Fruit fly (Drosophila melanogaster) whole organism, embryonic: ENCODE data around the gene Hmt4-20.

ENCODE experiments used
- ATbp ChIP-seq: fragments of 200-800 bp; sonication (Bioruptor generic); optimal IDR thresholded peaks from 2 replicates; lab custom pipeline; 2017; ENCODE audit warnings: missing biosample characterization, mild to moderate bottlenecking, missing genetic modification characterization, missing genetic modification reagents
- Atf6 ChIP-seq: fragments of 200-800 bp; sonication (Bioruptor generic); IDR thresholded peaks from 2 replicates; pipeline ENCODE4 v1.3.6; 2022; ENCODE audit warnings: missing biosample characterization, missing genetic modification characterization
- Awh ChIP-seq: fragments of 200-800 bp; sonication (Bioruptor generic); IDR thresholded peaks from 2 replicates; pipeline ENCODE4, ENCODE4 v1.3.6; 2022; ENCODE audit warnings: missing biosample characterization, missing genetic modification characterization
- CG10543 ChIP-seq: fragments of 200-800 bp; sonication (Bioruptor generic); optimal IDR thresholded peaks from 3 replicates; lab custom pipeline; 2017; ENCODE audit warnings: missing biosample characterization, mild to moderate bottlenecking, missing genetic modification characterization, moderate library complexity
- CG13287 ChIP-seq: fragments of 200-800 bp; sonication (Bioruptor generic); IDR thresholded peaks from 2 replicates; pipeline ENCODE4 v1.3.6; 2022; ENCODE audit warnings: missing biosample characterization, missing genetic modification characterization; ENCODE audit not compliant: partially characterized antibody
- CG14667 ChIP-seq: fragments of 200-800 bp; sonication (Bioruptor generic); IDR thresholded peaks from 2 replicates; pipeline ENCODE4 v1.3.6; 2022; ENCODE audit warnings: missing biosample characterization, missing genetic modification characterization
- CG14710 ChIP-seq: fragments of 200-800 bp; sonication (Bioruptor generic); optimal IDR thresholded peaks from 3 replicates; lab custom pipeline; 2019; ENCODE audit warnings: missing biosample characterization, mild to moderate bottlenecking, missing genetic modification characterization, moderate library complexity
- CG15479 ChIP-seq: fragments of 200-800 bp; sonication (Bioruptor generic); optimal IDR thresholded peaks from 3 replicates; lab custom pipeline; 2019; ENCODE audit warnings: missing biosample characterization, mild to moderate bottlenecking, missing genetic modification characterization, moderate library complexity
- CG2199 ChIP-seq: fragments of 200-800 bp; sonication (Bioruptor generic); IDR thresholded peaks from 3 replicates; pipeline ENCODE4 v1.3.6; 2022; ENCODE audit warnings: missing biosample characterization, missing genetic modification characterization
- CG2202 ChIP-seq: fragments of 200-800 bp; sonication (Bioruptor generic); optimal IDR thresholded peaks from 2 replicates; lab custom pipeline; 2018; ENCODE audit warnings: missing biosample characterization, mild to moderate bottlenecking, missing genetic modification characterization
- CG2712 ChIP-seq: fragments of 200-800 bp; optimal IDR thresholded peaks from 3 replicates; lab custom pipeline; 2019; ENCODE audit warnings: missing biosample characterization, mild to moderate bottlenecking, missing genetic modification characterization, moderate library complexity
- CG33213 ChIP-seq: fragments of 200-800 bp; sonication (Bioruptor generic); optimal IDR thresholded peaks from 3 replicates; lab custom pipeline; 2016; ENCODE audit warnings: missing biosample characterization, missing genetic modification characterization
- CG34376 ChIP-seq: fragments of 200-800 bp; sonication (Bioruptor generic); optimal IDR thresholded peaks from 2 replicates; lab custom pipeline; 2018; ENCODE audit warnings: missing biosample characterization, mild to moderate bottlenecking, missing genetic modification characterization
- CG43689 ChIP-seq: fragments of 200-800 bp; sonication (Bioruptor generic); IDR thresholded peaks from 2 replicates; pipeline ENCODE4 v1.3.6; 2022; ENCODE audit warnings: missing biosample characterization, missing genetic modification characterization
- CG4424 ChIP-seq: fragments of 200-800 bp; sonication (Bioruptor generic); optimal IDR thresholded peaks from 3 replicates; lab custom pipeline; 2016; ENCODE audit warnings: missing biosample characterization, missing genetic modification characterization
- CG6765 ChIP-seq: fragments of 200-800 bp; sonication (Bioruptor generic); optimal IDR thresholded peaks from 3 replicates; lab custom pipeline; 2017; ENCODE audit warnings: missing biosample characterization, mild to moderate bottlenecking, missing genetic modification characterization
- CG6813 ChIP-seq: fragments of 200-800 bp; sonication (Bioruptor generic); optimal IDR thresholded peaks from 2 replicates; lab custom pipeline; 2017; ENCODE audit warnings: missing biosample characterization, missing genetic modification characterization, mild to moderate bottlenecking, moderate library complexity, missing genetic modification reagents
- CHES-1-like ChIP-seq: fragments of 200-800 bp; sonication (Bioruptor generic); optimal IDR thresholded peaks from 2 replicates; lab custom pipeline; 2016; ENCODE audit warnings: missing biosample characterization, missing genetic modification characterization
- Dll ChIP-seq: fragments of 200-800 bp; sonication (Bioruptor generic); IDR thresholded peaks from 4 replicates; pipeline ENCODE4 v1.3.6; 2022; ENCODE audit warnings: missing biosample characterization, missing genetic modification characterization; ENCODE audit not compliant: partially characterized antibody
- Eip74EF ChIP-seq, 2 experiments: fragments of 200-800 bp in 1 of 2; fragments of >200 bp in 1 of 2; sonication (Bioruptor generic) in 1 of 2; optimal IDR thresholded peaks; 2 replicates each; lab custom pipeline; 2017 to 2019; ENCODE audit warnings: missing biosample characterization in 2 of 2, missing genetic modification characterization in 2 of 2, mild to moderate bottlenecking in 1 of 2, moderate library complexity in 1 of 2
- Hr51 ChIP-seq, 2 experiments: fragments of 200-800 bp; sonication (Bioruptor generic); optimal IDR thresholded peaks; 2 replicates in 1 of 2; 3 replicates in 1 of 2; lab custom pipeline; 2016 to 2018; ENCODE audit warnings: missing biosample characterization in 2 of 2, missing genetic modification characterization in 2 of 2, mild to moderate bottlenecking in 1 of 2, moderate library complexity in 1 of 2
- Neu2 ChIP-seq: fragments of 200-800 bp; sonication (Bioruptor generic); optimal IDR thresholded peaks from 3 replicates; lab custom pipeline; 2016; ENCODE audit warnings: missing biosample characterization, missing genetic modification characterization, borderline replicate concordance
- Rx ChIP-seq: fragments of 200-800 bp; sonication (Bioruptor generic); IDR thresholded peaks from 2 replicates; pipeline ENCODE4 v1.3.6; 2022; ENCODE audit warnings: missing biosample characterization, missing genetic modification characterization
- Ssrp ChIP-seq: fragments of 200-800 bp; sonication (Bioruptor generic); optimal IDR thresholded peaks from 2 replicates; lab custom pipeline; 2018; ENCODE audit warnings: missing biosample characterization, mild to moderate bottlenecking, missing genetic modification characterization, moderate library complexity
- Trl ChIP-seq, 3 experiments: fragments of >200 bp in 2 of 3; fragments of 200-800 bp in 1 of 3; sonication (Bioruptor generic) in 1 of 3; optimal IDR thresholded peaks; 2 replicates in 1 of 3; 3 replicates in 2 of 3; lab custom pipeline; 2016 to 2017; ENCODE audit warnings: missing biosample characterization in 1 of 3, missing genetic modification characterization in 1 of 3
- ara ChIP-seq: fragments of 200-800 bp; sonication (Bioruptor generic); IDR thresholded peaks from 2 replicates; pipeline ENCODE4 v1.3.6; 2022; ENCODE audit warnings: missing biosample characterization, missing genetic modification characterization
- ash1 ChIP-seq: fragments of 200-800 bp; sonication (Bioruptor generic); optimal IDR thresholded peaks from 2 replicates; lab custom pipeline; 2018; ENCODE audit warnings: missing biosample characterization, mild to moderate bottlenecking, missing genetic modification characterization
- ato ChIP-seq: fragments of 200-800 bp; sonication (Bioruptor generic); IDR thresholded peaks from 2 replicates; pipeline ENCODE4 v1.3.6; 2022; ENCODE audit warnings: missing biosample characterization, missing genetic modification characterization; ENCODE audit not compliant: partially characterized antibody
- bbx ChIP-seq: fragments of 200-800 bp; sonication (Bioruptor generic); IDR thresholded peaks from 2 replicates; pipeline ENCODE4 v1.3.6; 2022; ENCODE audit warnings: missing biosample characterization, missing genetic modification characterization; ENCODE audit not compliant: partially characterized antibody
- br ChIP-seq: fragments of >200 bp; optimal IDR thresholded peaks from 2 replicates; lab custom pipeline; 2017
- corto ChIP-seq: fragments of 200-800 bp; sonication (Bioruptor generic); optimal IDR thresholded peaks from 2 replicates; lab custom pipeline; 2016; ENCODE audit warnings: missing biosample characterization, mild to moderate bottlenecking, missing genetic modification characterization, moderate library complexity
- da ChIP-seq: fragments of 200-800 bp; sonication (Bioruptor generic); optimal IDR thresholded peaks from 2 replicates; lab custom pipeline; 2016; ENCODE audit warnings: missing biosample characterization, missing genetic modification characterization
- dati ChIP-seq: fragments of 200-800 bp; sonication (Bioruptor generic); IDR thresholded peaks from 2 replicates; pipeline ENCODE4 v1.3.6; 2022; ENCODE audit warnings: missing biosample characterization, missing genetic modification characterization
- disco-r ChIP-seq: fragments of 200-800 bp; sonication (Bioruptor generic); optimal IDR thresholded peaks from 2 replicates; lab custom pipeline; 2016; ENCODE audit warnings: missing biosample characterization, missing genetic modification characterization
- grn ChIP-seq: fragments of 200-800 bp; sonication (Bioruptor generic); optimal IDR thresholded peaks from 3 replicates; lab custom pipeline; 2017; ENCODE audit warnings: missing biosample characterization, missing genetic modification characterization
- gt ChIP-seq: fragments of 200-800 bp; sonication (Bioruptor generic); IDR thresholded peaks from 2 replicates; pipeline ENCODE4 v1.3.6; 2022; ENCODE audit warnings: missing biosample characterization, missing genetic modification characterization
- ham ChIP-seq: fragments of 200-800 bp; sonication (Bioruptor generic); IDR thresholded peaks from 2 replicates; pipeline ENCODE4 v1.3.6; 2022; ENCODE audit warnings: missing biosample characterization, missing genetic modification characterization
- hkb ChIP-seq, 2 experiments: fragments of 200-800 bp in 1 of 2; fragments of >200 bp in 1 of 2; sonication (Bioruptor generic) in 1 of 2; IDR thresholded peaks in 1 of 2; optimal IDR thresholded peaks in 1 of 2; 2 replicates each; pipeline versions ENCODE4 v1.3.6 to Lab custom; 2017 to 2022; ENCODE audit warnings: missing biosample characterization in 1 of 2, missing genetic modification characterization in 1 of 2
- nau ChIP-seq: fragments of 200-800 bp; sonication (Bioruptor generic); optimal IDR thresholded peaks from 3 replicates; lab custom pipeline; 2017; ENCODE audit warnings: missing biosample characterization, mild to moderate bottlenecking, missing genetic modification characterization, missing genetic modification reagents
- pan ChIP-seq, 4 experiments: fragments of >200 bp in 3 of 4; fragments of 200-800 bp in 1 of 4; sonication (Bioruptor generic) in 1 of 4; optimal IDR thresholded peaks in 3 of 4; IDR thresholded peaks in 1 of 4; 2 replicates each; pipeline versions ENCODE4 v1.3.6 to Lab custom; 2017 to 2022; ENCODE audit warnings: missing biosample characterization in 2 of 4, missing genetic modification characterization in 2 of 4, mixed read lengths in 1 of 4
- pb ChIP-seq: fragments of 200-800 bp; sonication (Bioruptor generic); optimal IDR thresholded peaks from 3 replicates; lab custom pipeline; 2016; ENCODE audit warnings: missing biosample characterization, missing genetic modification characterization
- pros ChIP-seq: fragments of 200-800 bp; sonication (Bioruptor generic); optimal IDR thresholded peaks from 3 replicates; lab custom pipeline; 2019; ENCODE audit warnings: missing biosample characterization, mild to moderate bottlenecking, missing genetic modification characterization, moderate library complexity
- row ChIP-seq: fragments of 200-800 bp; sonication (Bioruptor generic); IDR thresholded peaks from 3 replicates; pipeline ENCODE4 v1.3.6; 2022; ENCODE audit warnings: missing biosample characterization, missing genetic modification characterization
- slp2 ChIP-seq: fragments of 200-800 bp; sonication (Bioruptor generic); optimal IDR thresholded peaks from 2 replicates; lab custom pipeline; 2016; ENCODE audit warnings: missing biosample characterization, missing genetic modification characterization
- sug ChIP-seq: fragments of 200-800 bp; optimal IDR thresholded peaks from 2 replicates; lab custom pipeline; 2019; ENCODE audit warnings: missing biosample characterization, mild to moderate bottlenecking, missing genetic modification characterization, moderate library complexity
- usp ChIP-seq: fragments of >200 bp; optimal IDR thresholded peaks from 2 replicates; lab custom pipeline; 2017; ENCODE audit warnings: missing biosample characterization, missing genetic modification characterization
- wdn ChIP-seq: fragments of 200-800 bp; sonication (Bioruptor generic); IDR thresholded peaks from 2 replicates; pipeline ENCODE4 v1.3.6; 2022; ENCODE audit warnings: missing biosample characterization, missing genetic modification characterization

The Hmt4-20 gene

dm6 chrX:655492-656379, at the start of gene Hmt4-20, which contains the start of gene SkpA (continued):
- no peak for TF ChIP-seq pros (GFP tag; lab: Kevin White, UChicago)
- TF ChIP-seq Eip74EF (GFP tag; optimal IDR thresholded peaks at IDR 0.05; lab: Kevin White, UChicago): no peak
- peak; percentile 88 for TF ChIP-seq ato (GFP tag; lab: Robert Waterston, UW)
- TF ChIP-seq Awh: no peak
- no peak for TF ChIP-seq CG2199 (GFP tag; lab: Robert Waterston, UW)
- TF ChIP-seq Hr51 (GFP tag; optimal IDR thresholded peaks at IDR 0.05; lab: Kevin White, UChicago): no peak
- no peak for TF ChIP-seq ash1 (GFP tag; lab: Kevin White, UChicago)
- TF ChIP-seq hkb (optimal IDR thresholded peaks at IDR 0.05; lab: Kevin White, UChicago): peak; percentile 78
- no peak for TF ChIP-seq hkb (GFP tag; IDR thresholded peaks at IDR 0.05; lab: Robert Waterston, UW)
- no peak for TF ChIP-seq usp
- peak; percentile 67 for TF ChIP-seq CHES-1-like (GFP tag; lab: Kevin White, UChicago)
- TF ChIP-seq gt (GFP tag; lab: Robert Waterston, UW): no peak
- peak; percentile 68 for TF ChIP-seq CG33213 (GFP tag; lab: Kevin White, UChicago)
- TF ChIP-seq CG13287 (GFP tag; lab: Robert Waterston, UW): peak; percentile 86
- no peak for TF ChIP-seq CG15479
- no peak for TF ChIP-seq grn (GFP tag; lab: Kevin White, UChicago)
- TF ChIP-seq bbx (GFP tag; lab: Robert Waterston, UW): peak; percentile 91
- TF ChIP-seq sug (tag; lab: Kevin White, UChicago): peak; percentile 14
- TF ChIP-seq CG14710 (tag; lab: Kevin White, UChicago): peak; percentile 83
- TF ChIP-seq CG43689 (GFP tag; lab: Robert Waterston, UW): no peak
- no peak for TF ChIP-seq Neu2 (GFP tag; lab: Kevin White, UChicago)
- no peak for TF ChIP-seq CG10543 (GFP tag; lab: Kevin White, UChicago)
- TF ChIP-seq CG6765 (GFP tag; lab: Kevin White, UChicago): no peak
- TF ChIP-seq wdn (GFP tag; lab: Robert Waterston, UW): no peak
- TF ChIP-seq corto (GFP tag; lab: Kevin White, UChicago): no peak
- no peak for TF ChIP-seq ATbp
- no peak for TF ChIP-seq nau (GFP tag; lab: Kevin White, UChicago)
- TF ChIP-seq CG2202 (tag; lab: Kevin White, UChicago): no peak
- TF ChIP-seq Ssrp (tag; lab: Kevin White, UChicago): no peak
- no peak for TF ChIP-seq br (lab: Kevin White, UChicago)
- no peak for TF ChIP-seq CG6813 (GFP tag; lab: Kevin White, UChicago)
- TF ChIP-seq da (GFP tag; lab: Kevin White, UChicago): peak; percentile 18
- TF ChIP-seq pan (optimal IDR thresholded peaks at IDR 0.05; lab: Kevin White, UChicago): no peak
- TF ChIP-seq pan (GFP tag; optimal IDR thresholded peaks at IDR 0.05 in 1 of 2, IDR thresholded peaks at IDR 0.05 in 1 of 2): no peak
- no peak for TF ChIP-seq CG4424 (GFP tag; lab: Kevin White, UChicago)
- no peak for TF ChIP-seq ham (GFP tag; lab: Robert Waterston, UW)
- TF ChIP-seq CG2712 (tag; lab: Kevin White, UChicago): peak; percentile 23
- TF ChIP-seq Rx: no peak
- no peak for TF ChIP-seq disco-r (GFP tag; lab: Kevin White, UChicago)
- peak; percentile 33; the same call in 2 of the 3 replicates for TF ChIP-seq row (GFP tag; lab: Robert Waterston, UW)
- no peak for TF ChIP-seq CG14667 (GFP tag; lab: Robert Waterston, UW)
- TF ChIP-seq Dll (GFP tag; lab: Robert Waterston, UW): peak; percentile 90
- no peak for TF ChIP-seq Atf6 (GFP tag; lab: Robert Waterston, UW)
- no peak for TF ChIP-seq CG34376 (GFP tag; lab: Kevin White, UChicago)
- no peak for TF ChIP-seq pb (GFP tag; lab: Kevin White, UChicago)
- TF ChIP-seq Trl (optimal IDR thresholded peaks at IDR 0.05; lab: Kevin White, UChicago): peak in 1 of 2 experiments; percentile 30
- TF ChIP-seq Trl (GFP tag; optimal IDR thresholded peaks at IDR 0.05; lab: Kevin White, UChicago): no peak
- TF ChIP-seq dati (GFP tag; lab: Robert Waterston, UW): no peak
- TF ChIP-seq ara (GFP tag; lab: Robert Waterston, UW): no peak
- TF ChIP-seq slp2 (GFP tag; lab: Kevin White, UChicago): no peak
